Worm (Caenorhabditis elegans): Measurements from ENCODE around the gene C50F4.4.

ce11 chrV:9492460-9492859 is 44.1 kb upstream of the C50F4.4 start:
- no peak for TF ChIP-seq nhr-237 (tag; optimal IDR thresholded peaks at IDR 0.05)
- TF ChIP-seq ztf-4 (tag; optimal IDR thresholded peaks at IDR 0.05): no peak
- TF ChIP-seq C04F5.9 (tag; optimal IDR thresholded peaks at IDR 0.05): no peak
- no peak for TF ChIP-seq snpc-4 (tag; optimal IDR thresholded peaks at IDR 0.05)
- no peak for TF ChIP-seq C34B4.2 (tag; optimal IDR thresholded peaks at IDR 0.05)
- no peak for TF ChIP-seq lin-13 (GFP tag; optimal IDR thresholded peaks at IDR 0.05)
- TF ChIP-seq fos-1 (tag; optimal IDR thresholded peaks at IDR 0.05): no peak
- TF ChIP-seq hlh-4 (tag; optimal IDR thresholded peaks at IDR 0.05): no peak
- TF ChIP-seq lin-35 (GFP tag; optimal IDR thresholded peaks at IDR 0.05): no peak
